Worm (Caenorhabditis elegans): ENCODE measurements around the gene lem-2.

lem-2 gene

ce11 chrII:14044199-14044598 is 19.1 kb upstream of the lem-2 start (continued):
- TF ChIP-seq nhr-67 (tag; optimal IDR thresholded peaks at IDR 0.05) = no peak

DNA sequence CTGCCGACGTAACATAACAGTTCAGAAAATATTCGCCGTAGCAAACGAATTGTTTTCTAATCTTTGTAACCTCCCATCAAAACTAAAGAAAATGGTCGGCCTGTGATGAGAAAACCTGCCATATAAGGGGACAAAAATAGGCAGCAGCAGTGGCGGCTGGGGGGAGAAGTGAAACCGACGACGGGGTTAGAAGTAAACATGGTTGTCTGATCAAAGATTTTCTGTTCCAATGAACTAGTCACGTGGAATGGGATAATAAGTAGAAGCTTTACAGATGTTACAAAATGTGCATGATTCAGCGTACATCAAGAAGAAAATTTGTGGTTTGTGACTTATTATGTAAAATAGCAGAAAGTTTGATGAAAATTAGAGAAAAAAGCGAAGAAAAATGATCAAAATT is 18.0 kb upstream of the lem-2 start:
- no peak for TF ChIP-seq zag-1 (tag; optimal IDR thresholded peaks at IDR 0.05)
- TF ChIP-seq ztf-11 (tag; optimal IDR thresholded peaks at IDR 0.05) = no peak
- TF ChIP-seq aly-2 (tag; optimal IDR thresholded peaks at IDR 0.05) = no peak
- no peak for TF ChIP-seq egl-5 (tag; optimal IDR thresholded peaks at IDR 0.05)
- no peak for TF ChIP-seq nhr-11 (tag; optimal IDR thresholded peaks at IDR 0.05)

DNA sequence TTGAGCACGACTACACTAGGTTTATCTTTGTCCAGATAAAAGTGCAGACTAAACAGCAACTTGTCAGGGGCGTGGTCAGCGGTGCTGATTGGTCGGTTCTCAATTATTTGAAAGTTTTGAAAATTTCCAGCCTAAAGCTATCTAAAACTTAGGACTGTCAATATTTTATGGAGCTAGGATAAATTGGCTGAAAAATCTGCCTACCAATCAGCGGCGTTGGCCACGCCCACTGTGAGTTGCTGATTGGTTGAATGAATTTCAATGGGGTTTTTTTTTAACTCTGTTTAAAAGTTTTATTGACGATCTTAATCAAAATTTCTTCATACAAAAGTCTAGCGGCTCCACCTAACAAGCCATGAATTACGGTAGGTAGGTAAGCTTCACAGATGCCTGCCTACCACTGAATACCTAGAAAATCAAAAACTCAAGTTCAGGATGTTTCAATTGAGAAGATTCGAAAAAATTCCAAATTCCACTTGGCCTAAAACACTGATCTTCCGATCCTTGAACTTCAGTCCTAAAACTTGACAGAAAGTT is 17.2 kb upstream of the lem-2 start:
- TF ChIP-seq fkh-2 (tag; optimal IDR thresholded peaks at IDR 0.05) (no peak), nfya-1 (tag; optimal IDR thresholded peaks at IDR 0.05; ENCODE audit: insufficient read depth) (peak; percentile 54), mml-1 (tag; optimal IDR thresholded peaks at IDR 0.05) (no peak)

- TF ChIP-seq ama-1 (optimal IDR thresholded peaks at IDR 0.05) (no peak), nhr-43 (tag; optimal IDR thresholded peaks at IDR 0.05; ENCODE audit: poor library complexity, severe bottlenecking) (peak; percentile 11), lin-39 (tag; optimal IDR thresholded peaks at IDR 0.05) (peak; percentile 17)
Measured at ce11 chrII:14046491-14046890, 16.8 kb upstream of the lem-2 start.

DNA sequence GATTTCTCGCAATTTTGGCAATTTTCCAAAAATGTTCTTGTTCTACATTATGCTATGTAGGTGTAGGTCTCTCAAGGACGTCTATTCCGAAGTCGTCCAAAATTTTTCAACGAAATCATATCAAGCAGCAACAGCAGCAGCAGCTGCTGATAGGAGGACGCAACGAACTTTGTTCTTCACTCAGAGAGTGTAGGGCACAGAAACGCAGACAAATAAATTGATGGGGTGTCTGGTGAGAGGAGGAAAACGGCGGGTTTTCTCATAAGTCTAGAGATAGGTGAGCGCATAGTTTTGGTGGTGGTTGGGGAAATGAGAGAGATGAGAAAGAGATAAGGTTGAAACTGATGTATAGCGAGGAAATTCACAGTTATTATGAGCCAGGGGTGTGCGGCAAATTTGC is 14.2 kb upstream of the lem-2 start:
- TF ChIP-seq tbx-2 (tag; optimal IDR thresholded peaks at IDR 0.05) = no peak
- TF ChIP-seq pha-4 (tag; optimal IDR thresholded peaks at IDR 0.05) = peak; percentile 52
- TF ChIP-seq mml-1 (tag; optimal IDR thresholded peaks at IDR 0.05) = no peak
- peak; percentile 2 for TF ChIP-seq ceh-28 (tag; optimal IDR thresholded peaks at IDR 0.05)
- TF ChIP-seq sea-2 (GFP tag; optimal IDR thresholded peaks at IDR 0.05) = no peak
- peak; percentile 12 for TF ChIP-seq hmg-11 (tag; optimal IDR thresholded peaks at IDR 0.05)
- peak; percentile 29 for TF ChIP-seq lin-39 (tag; optimal IDR thresholded peaks at IDR 0.05)
- no peak for TF ChIP-seq nhr-237 (tag; optimal IDR thresholded peaks at IDR 0.05)
- TF ChIP-seq ztf-4 (tag; optimal IDR thresholded peaks at IDR 0.05) = no peak
- TF ChIP-seq nhr-11 (tag; optimal IDR thresholded peaks at IDR 0.05) = no peak
- no peak for TF ChIP-seq nhr-28 (tag; optimal IDR thresholded peaks at IDR 0.05)
- TF ChIP-seq nfya-1 (tag; optimal IDR thresholded peaks at IDR 0.05; ENCODE audit: insufficient read depth) = peak; percentile 76
- TF ChIP-seq eor-1 (tag; optimal IDR thresholded peaks at IDR 0.05) = no peak
- peak; percentile 83 for TF ChIP-seq pqm-1 (tag; optimal IDR thresholded peaks at IDR 0.05)
- TF ChIP-seq fos-1 (tag; optimal IDR thresholded peaks at IDR 0.05) = no peak
- no peak for TF ChIP-seq nhr-77 (tag; optimal IDR thresholded peaks at IDR 0.05)
- no peak for TF ChIP-seq fkh-2 (tag; optimal IDR thresholded peaks at IDR 0.05)
- no peak for TF ChIP-seq nhr-67 (tag; optimal IDR thresholded peaks at IDR 0.05)
- no peak for TF ChIP-seq unc-62 (GFP tag; optimal IDR thresholded peaks at IDR 0.05)
- TF ChIP-seq elt-1 (tag; optimal IDR thresholded peaks at IDR 0.05) = no peak
- no peak for TF ChIP-seq nhr-12 (tag; optimal IDR thresholded peaks at IDR 0.05)
- TF ChIP-seq lin-15B (tag; optimal IDR thresholded peaks at IDR 0.05) = peak; percentile 21
- no peak for TF ChIP-seq egl-27 (tag; optimal IDR thresholded peaks at IDR 0.05)
- no peak for TF ChIP-seq fkh-10 (GFP tag; optimal IDR thresholded peaks at IDR 0.05)
- peak; percentile 14 for TF ChIP-seq egl-5 (tag; optimal IDR thresholded peaks at IDR 0.05)
- TF ChIP-seq ceh-16 (tag; optimal IDR thresholded peaks at IDR 0.05) = no peak
- no peak for TF ChIP-seq unc-39 (tag; optimal IDR thresholded peaks at IDR 0.05)
- TF ChIP-seq aly-2 (tag; optimal IDR thresholded peaks at IDR 0.05) = no peak
- TF ChIP-seq ztf-11 (tag; optimal IDR thresholded peaks at IDR 0.05) = no peak
- peak; percentile 31 for TF ChIP-seq mdl-1 (tag; optimal IDR thresholded peaks at IDR 0.05)
- peak; percentile 54 for TF ChIP-seq nhr-23 (tag; optimal IDR thresholded peaks at IDR 0.05)
- TF ChIP-seq lsy-12 (tag; optimal IDR thresholded peaks at IDR 0.05) = no peak
- no peak for TF ChIP-seq R02D3.7 (tag; optimal IDR thresholded peaks at IDR 0.05)
- TF ChIP-seq skn-1 (tag; optimal IDR thresholded peaks at IDR 0.05) = no peak
- peak; percentile 63 for TF ChIP-seq nhr-25 (tag; optimal IDR thresholded peaks at IDR 0.05)
- no peak for TF ChIP-seq zag-1 (tag; optimal IDR thresholded peaks at IDR 0.05)
- TF ChIP-seq snpc-4 (tag; optimal IDR thresholded peaks at IDR 0.05) = peak; percentile 13
- TF ChIP-seq nhr-76 (tag; optimal IDR thresholded peaks at IDR 0.05) = no peak
- TF ChIP-seq elt-2 (tag; optimal IDR thresholded peaks at IDR 0.05) = peak; percentile 89
- TF ChIP-seq nhr-43 (tag; optimal IDR thresholded peaks at IDR 0.05; ENCODE audit: poor library complexity, severe bottlenecking) = peak; percentile 76
- no peak for TF ChIP-seq ceh-9 (tag; optimal IDR thresholded peaks at IDR 0.05)
- peak; percentile 63 for TF ChIP-seq jun-1 (tag; optimal IDR thresholded peaks at IDR 0.05)
- TF ChIP-seq daf-12 (tag; optimal IDR thresholded peaks at IDR 0.05) = no peak
- TF ChIP-seq ama-1 (optimal IDR thresholded peaks at IDR 0.05) = no peak
- no peak for TF ChIP-seq ceh-82 (tag; optimal IDR thresholded peaks at IDR 0.05)
